Worm (Caenorhabditis elegans): ENCODE measurements around the gene ahsa-1.

DNA sequence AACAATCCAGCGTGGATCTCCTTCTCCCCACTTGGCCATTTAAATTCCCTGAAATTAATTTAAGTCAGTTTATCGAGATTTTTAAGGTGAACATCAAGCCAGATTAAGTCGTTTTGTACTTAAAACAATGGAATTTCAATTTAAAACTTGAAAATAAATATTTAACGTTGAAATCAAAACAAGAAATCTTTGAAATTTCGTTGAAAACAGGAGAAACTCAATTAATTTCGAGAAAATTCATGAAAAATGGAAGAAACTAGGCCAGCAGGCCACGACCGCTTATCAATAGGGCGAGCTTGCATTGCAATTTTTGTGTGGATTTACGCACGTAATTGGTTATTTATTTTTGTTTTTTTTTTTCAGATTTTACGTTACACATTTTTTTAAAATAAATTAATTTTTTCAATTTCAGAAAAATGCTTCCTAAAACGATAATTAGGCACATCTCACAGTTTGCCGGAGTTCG lies at the start of gene ahsa-1, which contains the start of gene C01G10.7:
- no peak for TF ChIP-seq unc-62 (GFP tag; optimal IDR thresholded peaks at IDR 0.05)
- peak; percentile 46 for TF ChIP-seq pha-4 (tag; optimal IDR thresholded peaks at IDR 0.05)
- no peak for TF ChIP-seq blmp-1 (tag; optimal IDR thresholded peaks at IDR 0.05)
- TF ChIP-seq nhr-12 (tag; optimal IDR thresholded peaks at IDR 0.05), result no peak
- TF ChIP-seq tbx-8 (GFP tag; optimal IDR thresholded peaks at IDR 0.05), result no peak
- peak; percentile 44 for TF ChIP-seq M03D4.4 (tag; optimal IDR thresholded peaks at IDR 0.05)
- no peak for TF ChIP-seq ceh-83 (GFP tag; optimal IDR thresholded peaks at IDR 0.05)
- no peak for TF ChIP-seq snpc-4 (tag; optimal IDR thresholded peaks at IDR 0.05)
